Worm (Caenorhabditis elegans) whole organism, L3 larva: ENCODE measurements around the gene Y54G2A.26.

ENCODE experiments used
- ceh-82 ChIP-seq: fragments of 150-350 bp; optimal IDR thresholded peaks from 2 replicates; lab custom pipeline; 2014; ENCODE audit warnings: missing biosample characterization, missing genetic modification characterization
- elt-1 ChIP-seq: fragments of 150-350 bp; optimal IDR thresholded peaks from 2 replicates; lab custom pipeline; 2014; ENCODE audit warnings: missing biosample characterization, missing genetic modification characterization
- elt-3 ChIP-seq, 3 experiments: fragments of 150-350 bp in 1 of 3; sonication (generic microtip) in 2 of 3; optimal IDR thresholded peaks; 2 replicates in 2 of 3; 4 replicates in 1 of 3; lab custom pipeline; 2014 to 2017; ENCODE audit warnings: missing biosample characterization in 3 of 3, missing genetic modification characterization in 3 of 3
- fkh-2 ChIP-seq: fragments of 150-350 bp; optimal IDR thresholded peaks from 2 replicates; lab custom pipeline; 2014; ENCODE audit warnings: missing biosample characterization, missing genetic modification reagents, missing genetic modification characterization
- hmg-11 ChIP-seq: sonication (generic microtip); optimal IDR thresholded peaks from 2 replicates; lab custom pipeline; 2016; ENCODE audit warnings: missing genetic modification characterization, missing compliant biosample characterization
- lin-39 ChIP-seq: fragments of 150-350 bp; optimal IDR thresholded peaks from 2 replicates; lab custom pipeline; 2018; ENCODE audit warnings: missing biosample characterization, missing genetic modification reagents, missing genetic modification characterization
- nhr-237 ChIP-seq: fragments of 150-350 bp; optimal IDR thresholded peaks from 2 replicates; lab custom pipeline; 2014; ENCODE audit warnings: missing biosample characterization, missing genetic modification characterization
- nhr-25 ChIP-seq: sonication (generic microtip); optimal IDR thresholded peaks from 2 replicates; lab custom pipeline; 2017; ENCODE audit warnings: missing biosample characterization, missing genetic modification characterization
- nhr-28 ChIP-seq: fragments of 150-350 bp; optimal IDR thresholded peaks from 2 replicates; lab custom pipeline; 2014; ENCODE audit warnings: missing biosample characterization, missing genetic modification characterization
- snpc-4 ChIP-seq: fragments of 150-350 bp; optimal IDR thresholded peaks from 2 replicates; lab custom pipeline; 2014; ENCODE audit warnings: missing biosample characterization, missing genetic modification characterization
- ztf-4 ChIP-seq: fragments of 150-350 bp; optimal IDR thresholded peaks from 2 replicates; lab custom pipeline; 2014; ENCODE audit warnings: missing biosample characterization, missing genetic modification characterization

DNA sequence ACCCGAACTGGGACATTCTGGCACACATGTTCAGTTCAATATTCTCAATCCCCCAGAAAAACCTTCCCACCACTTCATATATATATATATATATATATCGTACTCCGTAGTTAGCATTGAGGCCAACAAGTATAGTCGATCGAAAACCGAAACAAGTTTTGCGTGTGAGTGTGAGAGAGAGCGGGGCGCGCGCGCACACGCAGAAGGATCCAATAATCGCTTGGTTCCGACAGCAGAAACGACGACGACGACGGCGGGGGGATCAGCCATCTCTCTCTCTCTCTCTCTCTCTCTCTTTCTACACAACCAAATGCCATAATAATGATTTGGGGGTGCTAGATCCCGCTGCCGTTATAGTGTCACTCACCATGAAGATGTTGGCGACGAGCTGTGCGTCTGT is 389 bp downstream of the Y54G2A.26 start:
- TF ChIP-seq fkh-2 (tag; lab: Kevin White, UChicago) (no peak), nhr-237 (tag; lab: Kevin White, UChicago) (no peak), ztf-4 (tag; lab: Kevin White, UChicago) (no peak), ceh-82 (no peak), elt-1 (tag; lab: Kevin White, UChicago) (no peak), elt-3 (tag; optimal IDR thresholded peaks at IDR 0.05; lab: Kevin White, UChicago) (no peak), hmg-11 (tag; lab: Kevin White, UChicago) (no peak), nhr-28 (no peak), snpc-4 (tag; lab: Kevin White, UChicago) (no peak), nhr-25 (tag; lab: Kevin White, UChicago) (no peak), lin-39 (tag; lab: Kevin White, UChicago) (peak; percentile 43)
